Fruit fly (Drosophila melanogaster) whole organism, larva: ENCODE measurements around the gene Rpn11.
A peak's percentile ranks its signal among the peaks of the same experiment; 100 is the strongest.

Experiments used
- noc ChIP-seq: fragments of 200-800 bp; sonication (Bioruptor generic); optimal IDR thresholded peaks from 3 replicates; lab custom pipeline; 2019; ENCODE audit warnings: missing biosample characterization, mild to moderate bottlenecking, missing genetic modification characterization, moderate library complexity

Gene Rpn11

dm6 chr2L:5052994-5053393, 6.6 kb downstream of the Rpn11 start, which contains the start of gene eIF3h:
eIF3h (minus strand) TSS chr2L:5053094.
- no peak for TF ChIP-seq noc (tag; lab: Kevin White, UChicago)

DNA sequence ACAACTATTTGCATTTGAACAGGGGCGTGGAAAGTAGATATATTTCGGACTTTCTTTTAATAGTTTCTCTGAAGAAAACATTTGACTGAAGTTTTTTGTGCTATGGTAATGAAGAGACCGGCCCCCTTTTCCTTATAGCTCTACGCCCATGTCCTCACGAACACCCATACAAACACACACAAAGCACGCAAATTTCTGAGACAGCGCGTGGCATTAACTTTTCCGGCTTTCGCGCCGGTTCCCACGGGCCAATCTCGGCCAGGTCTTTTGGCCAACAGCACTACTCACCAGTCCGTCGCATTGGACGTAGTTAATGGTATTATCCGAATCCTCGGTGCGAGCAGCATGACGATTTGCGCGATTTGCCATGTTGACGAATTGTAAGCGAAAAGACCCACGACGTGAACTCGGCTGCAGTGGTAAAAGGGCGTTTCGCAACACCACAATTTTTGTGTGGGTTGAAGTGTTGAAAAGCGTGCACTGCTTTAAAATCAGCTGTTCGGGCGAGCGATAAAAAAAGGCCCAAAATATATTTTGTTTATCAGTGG, 7.1 kb downstream of the Rpn11 start, which contains the start of gene senju:
TSS of gene senju (plus strand) at position 477 of the 548 bp plus-strand sequence.
- TF ChIP-seq noc (tag; lab: Kevin White, UChicago), result peak; percentile 85

DNA sequence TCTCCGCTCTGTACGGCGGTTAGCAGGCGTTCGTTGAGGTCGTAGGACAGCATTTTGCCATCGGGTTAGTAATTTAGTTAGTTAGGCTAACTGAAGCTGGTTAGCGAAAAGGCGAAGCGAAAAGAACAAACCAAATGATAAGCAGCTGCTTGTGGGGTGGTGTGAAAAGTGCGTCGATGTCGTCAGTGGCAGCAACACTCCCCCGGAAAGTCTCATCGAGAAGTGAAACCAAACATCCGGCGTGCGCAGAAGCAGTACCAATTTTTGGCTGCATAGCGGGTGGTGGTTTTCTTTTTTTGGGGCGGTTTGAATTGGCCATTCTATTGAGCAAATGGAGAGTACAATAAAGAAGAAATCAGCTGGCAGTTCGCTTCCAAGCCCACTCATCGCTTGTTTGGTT, 8.8 kb downstream of the Rpn11 start, which contains the start of gene CG9121:
TSS of gene CG9121 (minus strand) at position 238 of the 400 bp plus-strand sequence.
- no peak for TF ChIP-seq noc (tag; lab: Kevin White, UChicago)

- no peak for TF ChIP-seq noc (tag; lab: Kevin White, UChicago)
These were observed 9.6 kb downstream of the Rpn11 start for dm6 chr2L:5049974-5050373.

DNA sequence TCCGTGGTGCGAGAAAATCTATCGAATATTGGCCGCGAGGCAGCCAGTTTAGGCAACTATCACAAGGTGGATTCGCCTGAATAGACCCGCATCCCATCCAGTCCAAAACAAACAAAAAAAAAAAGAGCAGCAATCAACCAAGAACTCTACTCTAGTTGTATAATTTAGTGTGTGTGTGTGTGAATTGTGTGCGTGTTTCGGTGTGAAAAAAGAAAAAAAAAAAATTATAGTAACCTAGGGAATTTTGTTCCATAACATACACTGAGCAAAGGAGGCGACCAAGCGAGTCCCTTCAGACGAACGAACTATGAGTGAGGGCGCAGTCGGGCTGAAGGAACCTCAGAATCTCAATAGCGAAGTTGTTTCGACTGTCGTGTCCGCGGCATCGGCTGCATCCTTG, 13.3 kb downstream of the Rpn11 start:
- no peak for TF ChIP-seq noc (tag; lab: Kevin White, UChicago)

DNA sequence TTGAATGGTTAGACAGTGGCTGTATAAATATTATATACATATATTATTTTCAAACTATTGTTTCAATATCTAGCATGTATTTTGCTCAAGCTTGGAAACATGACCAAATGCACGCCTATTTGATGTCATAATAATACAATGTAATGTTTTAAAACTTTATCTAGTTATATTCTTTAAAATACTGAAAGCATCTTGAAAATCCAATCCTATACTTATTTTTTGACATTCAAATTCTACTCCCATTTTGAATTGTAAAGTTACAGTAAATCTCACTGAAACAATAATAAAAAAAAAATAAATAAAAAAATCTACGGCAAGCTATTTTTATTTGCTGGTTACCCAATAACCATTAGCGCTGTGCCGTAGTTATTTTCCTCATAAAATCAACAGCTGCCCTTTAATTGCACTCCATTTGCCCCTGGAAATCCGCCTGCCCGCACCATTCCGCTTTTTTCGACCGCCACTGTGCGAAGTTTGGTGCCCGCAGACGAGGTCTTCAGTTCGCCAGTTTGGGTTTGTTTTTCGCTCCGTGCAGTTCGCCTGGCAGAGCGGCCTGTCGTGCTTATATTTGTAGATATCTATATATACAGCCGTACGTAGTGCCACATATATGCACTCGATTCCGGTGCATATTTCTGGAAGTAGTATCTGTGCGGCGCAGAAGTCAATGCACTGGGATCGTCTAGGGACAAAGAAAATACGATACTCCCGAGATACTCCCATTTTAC, 14.5 kb downstream of the Rpn11 start:
- no peak for TF ChIP-seq noc (tag; lab: Kevin White, UChicago)

- TF ChIP-seq noc (tag; lab: Kevin White, UChicago), result peak; percentile 8
These were observed 15.2 kb downstream of the Rpn11 start, which contains the start of gene CG31650 for dm6 chr2L:5044361-5044891. CG31650 (minus strand) TSS chr2L:5044712.

DNA sequence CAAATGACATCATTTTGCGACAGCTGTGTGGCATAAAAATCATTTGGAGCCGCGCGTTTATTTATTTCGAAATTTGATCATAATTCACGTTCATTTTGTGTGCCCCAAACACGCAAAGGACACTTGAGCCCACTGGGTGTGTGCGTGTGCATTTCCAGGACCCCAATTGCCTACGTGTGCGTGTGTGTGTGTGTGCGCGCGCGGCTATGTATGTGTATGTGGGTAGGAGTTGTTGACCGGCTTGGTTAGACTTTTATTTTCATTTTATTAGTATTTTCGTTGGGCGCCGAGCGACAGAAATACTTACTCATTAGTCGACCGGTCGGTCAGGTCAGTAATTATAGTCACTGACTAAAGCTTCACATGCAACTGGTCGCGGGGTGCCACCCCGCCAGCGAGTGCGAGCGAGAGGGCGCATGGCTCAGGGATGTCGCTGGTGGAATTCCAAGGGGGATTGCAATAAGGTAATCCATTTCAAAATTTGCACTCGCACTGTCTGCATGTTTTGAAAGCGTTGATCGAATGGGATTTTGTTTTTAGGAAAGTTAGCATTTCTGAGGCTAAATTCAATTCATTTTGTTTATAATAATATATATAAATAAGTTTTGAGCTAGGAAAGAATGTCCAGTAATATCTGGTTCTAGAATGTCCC, 16.0 kb downstream of the Rpn11 start:
- peak; percentile 37 for TF ChIP-seq noc (tag; lab: Kevin White, UChicago)

DNA sequence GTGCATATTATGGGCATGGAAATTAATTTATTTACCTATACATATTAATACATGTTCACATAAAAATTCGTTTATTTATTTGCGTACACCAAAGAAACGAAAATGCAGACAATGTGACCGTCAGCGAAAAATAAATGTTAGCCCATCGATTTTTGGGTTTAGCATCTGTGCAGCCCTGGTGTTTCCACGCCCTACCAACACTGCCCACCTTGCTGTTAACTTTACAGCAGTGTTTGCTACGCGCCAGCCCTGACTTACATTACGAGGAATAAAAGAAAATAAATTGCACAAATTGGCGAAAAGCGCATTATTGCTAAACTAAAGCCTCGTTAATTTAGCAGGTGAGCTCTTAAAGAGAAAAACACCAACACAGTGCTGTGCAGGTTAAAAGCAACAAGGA, 16.5 kb downstream of the Rpn11 start, which contains the start of the genes CG33995, CG44000 and CG44001:
TSS of gene CG33995 (plus strand) at position 228 of the 400 bp plus-strand sequence.
TSS of gene CG44000 (plus strand) at position 228 of the 400 bp plus-strand sequence.
TSS of gene CG44001 (plus strand) at position 228 of the 400 bp plus-strand sequence.
- TF ChIP-seq noc (tag; lab: Kevin White, UChicago), result peak; percentile 12

DNA sequence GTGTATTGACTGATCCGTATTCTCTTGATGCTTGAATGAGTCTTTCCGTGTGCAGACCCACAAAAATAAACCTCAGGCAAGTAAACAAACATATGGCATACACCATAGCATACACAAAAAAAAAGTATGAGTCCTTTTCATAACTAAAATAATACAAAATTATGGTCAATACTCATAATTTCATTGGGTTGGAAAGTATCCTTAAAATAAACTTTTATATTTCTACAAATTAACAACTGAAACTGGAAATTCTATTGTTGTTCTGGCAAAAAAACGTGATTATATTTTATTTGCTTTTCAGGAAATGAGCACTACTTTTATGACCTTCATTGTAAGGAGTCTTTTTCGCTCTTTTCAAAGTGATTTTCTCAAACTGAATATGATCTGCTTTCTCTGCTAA, 17.5 kb downstream of the Rpn11 start:
- peak; percentile 61 for TF ChIP-seq noc (tag; lab: Kevin White, UChicago)

dm6 chr2L:5037402-5037860, 22.2 kb downstream of the Rpn11 start, which contains the start of the genes CG14042 and SP555:
CG14042 (plus strand) TSS chr2L:5037709.
SP555 (plus strand) TSS chr2L:5037709.
- no peak for TF ChIP-seq noc (tag; lab: Kevin White, UChicago)

DNA sequence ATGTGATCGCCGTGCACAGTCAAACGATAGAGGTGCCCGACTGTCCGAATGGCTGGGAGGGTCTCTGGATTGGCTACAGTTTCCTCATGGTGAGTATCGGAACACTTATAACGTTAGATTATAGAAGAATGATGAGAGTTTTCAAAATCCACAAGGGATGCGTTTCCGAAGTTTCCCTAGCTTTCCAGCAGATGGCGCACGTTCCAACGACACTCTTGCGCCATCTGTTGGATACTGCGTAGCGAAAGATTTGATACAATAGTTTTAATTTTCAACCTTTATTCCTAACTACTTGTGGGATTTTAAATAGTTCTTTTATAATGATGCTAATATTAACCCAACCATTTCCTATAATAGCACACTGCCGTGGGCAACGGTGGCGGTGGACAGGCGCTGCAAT, 23.5 kb downstream of the Rpn11 start:
- no peak for TF ChIP-seq noc (tag; lab: Kevin White, UChicago)

- no peak for TF ChIP-seq noc (tag; lab: Kevin White, UChicago)
These were observed 27.7 kb downstream of the Rpn11 start for dm6 chr2L:5031886-5032285.

DNA sequence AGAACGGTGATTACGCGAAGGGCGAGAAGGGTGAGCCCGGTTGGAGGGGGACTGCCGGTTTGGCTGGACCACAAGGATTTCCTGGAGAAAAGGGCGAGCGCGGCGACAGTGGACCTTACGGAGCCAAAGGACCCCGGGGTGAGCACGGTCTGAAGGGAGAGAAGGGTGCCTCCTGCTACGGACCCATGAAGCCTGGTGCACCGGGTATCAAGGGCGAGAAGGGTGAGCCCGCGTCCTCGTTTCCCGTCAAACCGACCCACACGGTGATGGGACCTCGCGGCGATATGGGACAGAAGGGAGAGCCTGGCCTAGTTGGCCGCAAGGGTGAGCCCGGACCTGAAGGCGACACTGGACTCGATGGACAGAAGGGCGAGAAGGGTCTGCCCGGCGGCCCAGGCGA, 28.2 kb downstream of the Rpn11 start:
- TF ChIP-seq noc (tag; lab: Kevin White, UChicago), result no peak

dm6 chr2L:5030535-5030934, 29.1 kb downstream of the Rpn11 start:
- no peak for TF ChIP-seq noc (tag; lab: Kevin White, UChicago)

- TF ChIP-seq noc (tag; lab: Kevin White, UChicago), result no peak
These were observed 29.8 kb downstream of the Rpn11 start for dm6 chr2L:5029809-5030108.
